In genomic region chr3L:3325925-3326903, dm6 we compare ENCODE assay signal across 1 fruit fly cellular context.
TF ChIP-seq lines count a peak whose summit lies in the region.

TSS of gene Gtpx (plus strand) at chr3L:3326265.

TF ChIP-seq in whole organism, embryonic, 481 proteins besides CTCF, POLR2A, EP300 and RAD21 (continued from another document and continues in another):
- TF ChIP-seq so (GFP tag; IDR thresholded peaks at IDR 0.05; lab: Robert Waterston, UW) = no peak
- peak; percentile 62 for TF ChIP-seq CG2120 (GFP tag; optimal IDR thresholded peaks at IDR 0.05; lab: Kevin White, UChicago)
- TF ChIP-seq vfl (GFP tag; optimal IDR thresholded peaks at IDR 0.05; lab: Kevin White, UChicago) = peak; percentile 9
- no peak for TF ChIP-seq CG43689 (GFP tag; IDR thresholded peaks at IDR 0.05; lab: Robert Waterston, UW)
- no peak for TF ChIP-seq scrt (GFP tag; optimal IDR thresholded peaks at IDR 0.05; lab: Kevin White, UChicago)
- TF ChIP-seq h (optimal IDR thresholded peaks at IDR 0.05; lab: Kevin White, UChicago) = no peak
- no peak for TF ChIP-seq CG1832 (GFP tag; optimal IDR thresholded peaks at IDR 0.05; lab: Kevin White, UChicago)
- no peak for TF ChIP-seq Nf-YA (GFP tag; IDR thresholded peaks at IDR 0.05; lab: Robert Waterston, UW)
- TF ChIP-seq CG4617 (GFP tag; optimal IDR thresholded peaks at IDR 0.05; lab: Kevin White, UChicago; ENCODE audit: borderline replicate concordance) = peak; percentile 10
- TF ChIP-seq CG34422 (GFP tag; IDR thresholded peaks at IDR 0.05; lab: Robert Waterston, UW) = 0 out of 3 replicates have a peak, but pooled peaks have one; percentile 20
- TF ChIP-seq CG12942 (GFP tag; optimal IDR thresholded peaks at IDR 0.05; lab: Kevin White, UChicago) = no peak
- no peak for TF ChIP-seq CrebB (tag; optimal IDR thresholded peaks at IDR 0.05; lab: Kevin White, UChicago)
- TF ChIP-seq Nf-YC (tag; optimal IDR thresholded peaks at IDR 0.05; lab: Kevin White, UChicago) = peak; percentile 53
- no peak for TF ChIP-seq CG32532 (GFP tag; IDR thresholded peaks at IDR 0.05; lab: Robert Waterston, UW)
- peak; percentile 29 for TF ChIP-seq HmgD (GFP tag; optimal IDR thresholded peaks at IDR 0.05; lab: Kevin White, UChicago)
- no peak for TF ChIP-seq unc-4 (GFP tag; IDR thresholded peaks at IDR 0.05; lab: Robert Waterston, UW; ENCODE audit: partially characterized antibody)
- TF ChIP-seq CG9932 (GFP tag; IDR thresholded peaks at IDR 0.05; lab: Robert Waterston, UW) = peak; percentile 69
- TF ChIP-seq Xrp1 (GFP tag; IDR thresholded peaks at IDR 0.05; lab: Robert Waterston, UW) = peak; percentile 33; the same call in 1 of the 2 replicates
- peak; percentile 28 for TF ChIP-seq dm (GFP tag; optimal IDR thresholded peaks at IDR 0.05; lab: Kevin White, UChicago)
- no peak for TF ChIP-seq pfk (GFP tag; optimal IDR thresholded peaks at IDR 0.05; lab: Kevin White, UChicago)
- peak; percentile 37; the same call in 1 of the 2 replicates for TF ChIP-seq Rfx (GFP tag; IDR thresholded peaks at IDR 0.05; lab: Robert Waterston, UW)
- TF ChIP-seq CG10979 (tag; optimal IDR thresholded peaks at IDR 0.05; lab: Kevin White, UChicago) = no peak
- no peak for TF ChIP-seq MESR4 (GFP tag; optimal IDR thresholded peaks at IDR 0.05; lab: Kevin White, UChicago)
- TF ChIP-seq grau (tag; optimal IDR thresholded peaks at IDR 0.05; lab: Kevin White, UChicago) = peak; percentile 61
- TF ChIP-seq CG7357 (GFP tag; IDR thresholded peaks at IDR 0.05; lab: Robert Waterston, UW) = no peak
- peak; percentile 43 for TF ChIP-seq CG18599 (GFP tag; optimal IDR thresholded peaks at IDR 0.05; lab: Kevin White, UChicago)
- no peak for TF ChIP-seq CG5180 (GFP tag; optimal IDR thresholded peaks at IDR 0.05; lab: Kevin White, UChicago)
- peak; percentile 5 for TF ChIP-seq CG34376 (GFP tag; optimal IDR thresholded peaks at IDR 0.05; lab: Kevin White, UChicago)
- peak; percentile 20 for TF ChIP-seq Mes4 (GFP tag; optimal IDR thresholded peaks at IDR 0.05; lab: Kevin White, UChicago)
- no peak for TF ChIP-seq CG11560 (tag; IDR thresholded peaks at IDR 0.05; lab: Robert Waterston, UW)
- no peak for TF ChIP-seq CG4854 (GFP tag; optimal IDR thresholded peaks at IDR 0.05; lab: Kevin White, UChicago)
- TF ChIP-seq bbx (GFP tag; IDR thresholded peaks at IDR 0.05; lab: Robert Waterston, UW; ENCODE audit: partially characterized antibody) = no peak
- no peak for TF ChIP-seq CG32772 (GFP tag; IDR thresholded peaks at IDR 0.05; lab: Robert Waterston, UW)
- no peak for TF ChIP-seq otp (GFP tag; IDR thresholded peaks at IDR 0.05; lab: Robert Waterston, UW)
- no peak for TF ChIP-seq HHEX (GFP tag; optimal IDR thresholded peaks at IDR 0.05; lab: Kevin White, UChicago)
- no peak for TF ChIP-seq rib (GFP tag; IDR thresholded peaks at IDR 0.05; lab: Robert Waterston, UW)
- peak; percentile 34 for TF ChIP-seq ems (GFP tag; optimal IDR thresholded peaks at IDR 0.05; lab: Kevin White, UChicago)
- no peak for TF ChIP-seq CG2202 (tag; optimal IDR thresholded peaks at IDR 0.05; lab: Kevin White, UChicago)
- TF ChIP-seq mam (GFP tag; optimal IDR thresholded peaks at IDR 0.05; lab: Kevin White, UChicago) = peak; percentile 63
- peak; percentile 13 for TF ChIP-seq tin (GFP tag; optimal IDR thresholded peaks at IDR 0.05; lab: Kevin White, UChicago)
- TF ChIP-seq Dp (GFP tag; optimal IDR thresholded peaks at IDR 0.05; lab: Kevin White, UChicago) = peak; percentile 80
- no peak for TF ChIP-seq Sox102F (GFP tag; optimal IDR thresholded peaks at IDR 0.05; lab: Kevin White, UChicago)
- no peak for TF ChIP-seq CG5953 (GFP tag; IDR thresholded peaks at IDR 0.05; lab: Robert Waterston, UW)
- TF ChIP-seq CG31224 (GFP tag; IDR thresholded peaks at IDR 0.05; lab: Robert Waterston, UW) = no peak
- no peak for TF ChIP-seq dan (GFP tag; IDR thresholded peaks at IDR 0.05; lab: Robert Waterston, UW)
- TF ChIP-seq PHDP (tag; optimal IDR thresholded peaks at IDR 0.05; lab: Kevin White, UChicago) = peak; percentile 41
- TF ChIP-seq Sox100B (GFP tag; optimal IDR thresholded peaks at IDR 0.05; lab: Kevin White, UChicago) = no peak
- TF ChIP-seq sqz (GFP tag; optimal IDR thresholded peaks at IDR 0.05; lab: Kevin White, UChicago) = no peak
- no peak for TF ChIP-seq org-1 (GFP tag; optimal IDR thresholded peaks at IDR 0.05; lab: Kevin White, UChicago)
- peak; percentile 30 for TF ChIP-seq az2 (GFP tag; optimal IDR thresholded peaks at IDR 0.05; lab: Kevin White, UChicago)
- TF ChIP-seq slbo (GFP tag; IDR thresholded peaks at IDR 0.05; lab: Robert Waterston, UW) = peak; percentile 64
- TF ChIP-seq kah (GFP tag; optimal IDR thresholded peaks at IDR 0.05; lab: Kevin White, UChicago) = no peak
- peak; percentile 20 for TF ChIP-seq kay (GFP tag; optimal IDR thresholded peaks at IDR 0.05; lab: Kevin White, UChicago)
- TF ChIP-seq Hr3 (GFP tag; optimal IDR thresholded peaks at IDR 0.05; lab: Kevin White, UChicago) = peak; percentile 41
- no peak for TF ChIP-seq CG9609 (GFP tag; optimal IDR thresholded peaks at IDR 0.05; lab: Kevin White, UChicago)
- no peak for TF ChIP-seq run (tag; optimal IDR thresholded peaks at IDR 0.05; lab: Kevin White, UChicago)
- TF ChIP-seq GATAe (GFP tag; conservative IDR thresholded peaks at IDR 0.05; lab: Robert Waterston, UW) = no peak
- TF ChIP-seq knrl (GFP tag; IDR thresholded peaks at IDR 0.05; lab: Robert Waterston, UW; ENCODE audit: partially characterized antibody) = peak; percentile 17; the same call in 1 of the 3 replicates
- no peak for TF ChIP-seq CG15073 (GFP tag; optimal IDR thresholded peaks at IDR 0.05; lab: Kevin White, UChicago)
- TF ChIP-seq Neu2 (GFP tag; optimal IDR thresholded peaks at IDR 0.05; lab: Kevin White, UChicago; ENCODE audit: borderline replicate concordance) = no peak
- no peak for TF ChIP-seq ERR (GFP tag; optimal IDR thresholded peaks at IDR 0.05; lab: Kevin White, UChicago)
- peak; percentile 66 for TF ChIP-seq lilli (GFP tag; optimal IDR thresholded peaks at IDR 0.05; lab: Kevin White, UChicago)
- no peak; the same call in 1 of the 2 replicates for TF ChIP-seq CG10366 (GFP tag; IDR thresholded peaks at IDR 0.05; lab: Robert Waterston, UW)
- no peak for TF ChIP-seq caup (GFP tag; optimal IDR thresholded peaks at IDR 0.05; lab: Kevin White, UChicago; ENCODE audit: severe bottlenecking)
- TF ChIP-seq CG6689 (GFP tag; IDR thresholded peaks at IDR 0.05; lab: Robert Waterston, UW) = no peak
- no peak for TF ChIP-seq dmrt99B (tag; optimal IDR thresholded peaks at IDR 0.05; lab: Kevin White, UChicago)
- no peak for TF ChIP-seq CG12299 (tag; optimal IDR thresholded peaks at IDR 0.05; lab: Kevin White, UChicago)
- no peak for TF ChIP-seq pita (GFP tag; optimal IDR thresholded peaks at IDR 0.05; lab: Kevin White, UChicago)
- TF ChIP-seq disco-r (GFP tag; optimal IDR thresholded peaks at IDR 0.05; lab: Kevin White, UChicago) = no peak
- no peak for TF ChIP-seq NC2α (GFP tag; optimal IDR thresholded peaks at IDR 0.05; lab: Kevin White, UChicago)
- TF ChIP-seq Ptx1 (GFP tag; IDR thresholded peaks at IDR 0.05; lab: Robert Waterston, UW) = no peak
- peak; percentile 69 for TF ChIP-seq BEAF-32 (GFP tag; optimal IDR thresholded peaks at IDR 0.05; lab: Kevin White, UChicago)
- peak; percentile 62 for TF ChIP-seq vvl (GFP tag; IDR thresholded peaks at IDR 0.05; lab: Robert Waterston, UW)
- TF ChIP-seq Opbp (GFP tag; IDR thresholded peaks at IDR 0.05; lab: Robert Waterston, UW; ENCODE audit: partially characterized antibody) = no peak
- no peak for TF ChIP-seq lab (GFP tag; optimal IDR thresholded peaks at IDR 0.05; lab: Kevin White, UChicago)
- TF ChIP-seq CG8924 (tag; optimal IDR thresholded peaks at IDR 0.05; lab: Kevin White, UChicago) = peak; percentile 6
- no peak for TF ChIP-seq D (optimal IDR thresholded peaks at IDR 0.05; lab: Kevin White, UChicago)
- no peak for TF ChIP-seq D (GFP tag; optimal IDR thresholded peaks at IDR 0.05; lab: Kevin White, UChicago)
- no peak for TF ChIP-seq CG14860 (GFP tag; IDR thresholded peaks at IDR 0.05; lab: Robert Waterston, UW; ENCODE audit: partially characterized antibody)
- TF ChIP-seq CoRest (tag; optimal IDR thresholded peaks at IDR 0.05; lab: Kevin White, UChicago) = peak; percentile 79
- no peak for TF ChIP-seq CG8944 (GFP tag; optimal IDR thresholded peaks at IDR 0.05; lab: Kevin White, UChicago)
- peak; percentile 46 for TF ChIP-seq CG18619 (GFP tag; optimal IDR thresholded peaks at IDR 0.05; lab: Kevin White, UChicago)
- no peak for TF ChIP-seq B-H1 (GFP tag; IDR thresholded peaks at IDR 0.05; lab: Robert Waterston, UW)
- no peak for TF ChIP-seq Mrtf (GFP tag; IDR thresholded peaks at IDR 0.05; lab: Robert Waterston, UW)
- no peak for TF ChIP-seq psq (GFP tag; optimal IDR thresholded peaks at IDR 0.05; lab: Kevin White, UChicago)
- TF ChIP-seq CG13296 (GFP tag; optimal IDR thresholded peaks at IDR 0.05; lab: Kevin White, UChicago) = no peak
- peak; percentile 14 for TF ChIP-seq Ssrp (tag; optimal IDR thresholded peaks at IDR 0.05; lab: Kevin White, UChicago)
- peak; percentile 42 for TF ChIP-seq CG33213 (GFP tag; optimal IDR thresholded peaks at IDR 0.05; lab: Kevin White, UChicago)
- no peak for TF ChIP-seq eve (GFP tag; optimal IDR thresholded peaks at IDR 0.05; lab: Kevin White, UChicago)
- no peak for TF ChIP-seq CG42726 (GFP tag; IDR thresholded peaks at IDR 0.05; lab: Robert Waterston, UW; ENCODE audit: partially characterized antibody)
- no peak for TF ChIP-seq fd64A (GFP tag; optimal IDR thresholded peaks at IDR 0.05; lab: Kevin White, UChicago)
- TF ChIP-seq Lim3 (GFP tag; IDR thresholded peaks at IDR 0.05; lab: Robert Waterston, UW) = no peak
- TF ChIP-seq CG4707 (GFP tag; optimal IDR thresholded peaks at IDR 0.05; lab: Kevin White, UChicago) = no peak
- TF ChIP-seq Hmr (GFP tag; optimal IDR thresholded peaks at IDR 0.05; lab: Kevin White, UChicago) = peak; percentile 56
- peak; percentile 46 for TF ChIP-seq CG10543 (GFP tag; optimal IDR thresholded peaks at IDR 0.05; lab: Kevin White, UChicago)
- no peak for TF ChIP-seq ap (GFP tag; IDR thresholded peaks at IDR 0.05; lab: Robert Waterston, UW)
- TF ChIP-seq CG7556 (GFP tag; optimal IDR thresholded peaks at IDR 0.05; lab: Kevin White, UChicago) = peak; percentile 8
- TF ChIP-seq ash1 (GFP tag; optimal IDR thresholded peaks at IDR 0.05; lab: Kevin White, UChicago) = no peak
- peak in 1 of 2 experiments; percentile 8 for TF ChIP-seq tll (GFP tag; optimal IDR thresholded peaks at IDR 0.05; lab: Kevin White, UChicago)
- TF ChIP-seq exex (tag; optimal IDR thresholded peaks at IDR 0.05; lab: Kevin White, UChicago) = no peak
- peak; percentile 29 for TF ChIP-seq fd3F (GFP tag; optimal IDR thresholded peaks at IDR 0.05; lab: Kevin White, UChicago)
- TF ChIP-seq gem (tag; optimal IDR thresholded peaks at IDR 0.05; lab: Kevin White, UChicago) = no peak
- TF ChIP-seq Camta (GFP tag; optimal IDR thresholded peaks at IDR 0.05; lab: Kevin White, UChicago) = no peak
- TF ChIP-seq MTF-1 (GFP tag; optimal IDR thresholded peaks at IDR 0.05; lab: Kevin White, UChicago; ENCODE audit: borderline replicate concordance) = no peak
- no peak for TF ChIP-seq CG11504 (tag; optimal IDR thresholded peaks at IDR 0.05; lab: Kevin White, UChicago)
- TF ChIP-seq emc (GFP tag; optimal IDR thresholded peaks at IDR 0.05; lab: Kevin White, UChicago) = no peak
- no peak for TF ChIP-seq CG9437 (GFP tag; optimal IDR thresholded peaks at IDR 0.05; lab: Kevin White, UChicago)
- TF ChIP-seq Ets65A (GFP tag; lab: Kevin White, UChicago) = peak; percentile 11
- no peak for TF ChIP-seq tup (GFP tag; optimal IDR thresholded peaks at IDR 0.05; lab: Kevin White, UChicago)
- peak; percentile 34 for TF ChIP-seq CG18011 (GFP tag; optimal IDR thresholded peaks at IDR 0.05; lab: Kevin White, UChicago)
- TF ChIP-seq cato (GFP tag; optimal IDR thresholded peaks at IDR 0.05; lab: Kevin White, UChicago; ENCODE audit: borderline replicate concordance) = no peak
- TF ChIP-seq CG7987 (GFP tag; optimal IDR thresholded peaks at IDR 0.05; lab: Kevin White, UChicago) = no peak
- TF ChIP-seq CG7928 (GFP tag; optimal IDR thresholded peaks at IDR 0.05; lab: Kevin White, UChicago) = no peak
- peak; percentile 32 for TF ChIP-seq CG12155 (GFP tag; optimal IDR thresholded peaks at IDR 0.05; lab: Kevin White, UChicago)
- no peak for TF ChIP-seq sima (GFP tag; optimal IDR thresholded peaks at IDR 0.05; lab: Kevin White, UChicago)
- TF ChIP-seq zf30C (GFP tag; optimal IDR thresholded peaks at IDR 0.05; lab: Kevin White, UChicago) = no peak
- TF ChIP-seq CG6683 (GFP tag; optimal IDR thresholded peaks at IDR 0.05; lab: Kevin White, UChicago) = no peak
- peak; percentile 21 for TF ChIP-seq CG7786 (GFP tag; optimal IDR thresholded peaks at IDR 0.05; lab: Kevin White, UChicago)
- peak in 1 of 2 experiments; percentile 22 for TF ChIP-seq crp (GFP tag; optimal IDR thresholded peaks at IDR 0.05; lab: Kevin White, UChicago)
- peak; percentile 38; the same call in 1 of the 2 replicates for TF ChIP-seq CG13287 (GFP tag; IDR thresholded peaks at IDR 0.05; lab: Robert Waterston, UW; ENCODE audit: partially characterized antibody)
- TF ChIP-seq CG2678 (tag; optimal IDR thresholded peaks at IDR 0.05; lab: Kevin White, UChicago) = no peak
- peak; percentile 57 for TF ChIP-seq Xbp1 (GFP tag; optimal IDR thresholded peaks at IDR 0.05; lab: Kevin White, UChicago)
- no peak for TF ChIP-seq CG2129 (GFP tag; IDR thresholded peaks at IDR 0.05; lab: Robert Waterston, UW; ENCODE audit: partially characterized antibody)
- TF ChIP-seq Hr51 (GFP tag; optimal IDR thresholded peaks at IDR 0.05; lab: Kevin White, UChicago) = no peak
- peak; percentile 70 for TF ChIP-seq CG12391 (tag; optimal IDR thresholded peaks at IDR 0.05; lab: Kevin White, UChicago)
- TF ChIP-seq Bdp1 (GFP tag; optimal IDR thresholded peaks at IDR 0.05; lab: Kevin White, UChicago) = no peak
- peak; percentile 84 for TF ChIP-seq CG3847 (GFP tag; IDR thresholded peaks at IDR 0.05; lab: Robert Waterston, UW)
- no peak for TF ChIP-seq CG6254 (GFP tag; optimal IDR thresholded peaks at IDR 0.05; lab: Kevin White, UChicago)
- no peak for TF ChIP-seq CG11085 (GFP tag; IDR thresholded peaks at IDR 0.05; lab: Robert Waterston, UW)
- peak; percentile 87 for TF ChIP-seq nom (GFP tag; optimal IDR thresholded peaks at IDR 0.05; lab: Kevin White, UChicago)
- TF ChIP-seq CG9817 (tag; optimal IDR thresholded peaks at IDR 0.05; lab: Kevin White, UChicago) = peak; percentile 65
- 0 out of 3 replicates have a peak, but pooled peaks have one; percentile 4 for TF ChIP-seq ken (GFP tag; IDR thresholded peaks at IDR 0.05; lab: Robert Waterston, UW)
- TF ChIP-seq NFAT (GFP tag; IDR thresholded peaks at IDR 0.05; lab: Robert Waterston, UW) = no peak
- no peak for TF ChIP-seq ssp (GFP tag; IDR thresholded peaks at IDR 0.05; lab: Robert Waterston, UW)
- TF ChIP-seq trem (tag; optimal IDR thresholded peaks at IDR 0.05; lab: Kevin White, UChicago) = peak; percentile 43
